Fruit fly (Drosophila melanogaster): ENCODE results near the gene Con.

DNA sequence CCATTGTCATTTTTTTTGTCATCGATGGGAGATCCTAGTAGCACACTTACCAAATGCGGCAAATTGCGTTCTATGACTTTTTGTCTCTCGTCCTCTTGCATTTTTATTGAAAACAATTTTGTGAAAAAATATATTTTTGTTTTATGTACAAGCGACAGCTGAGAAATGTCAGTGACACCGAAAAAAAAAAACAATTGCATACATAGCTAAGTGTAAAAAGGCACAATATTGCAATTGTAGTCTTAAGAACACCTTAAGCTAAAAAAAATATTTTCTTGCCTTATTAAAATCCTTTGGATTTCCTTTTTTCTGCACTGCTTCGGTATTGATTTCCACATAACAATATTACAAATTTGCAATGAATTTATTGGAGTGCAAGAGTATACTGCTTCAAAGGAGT, 82.1 kb downstream of the Con start, which contains the start of gene t-Grip128:
- TF ChIP-seq CG6254 (GFP tag; optimal IDR thresholded peaks at IDR 0.05): no peak
- no peak for TF ChIP-seq sd (tag; optimal IDR thresholded peaks at IDR 0.05)
- TF ChIP-seq gcm (GFP tag; optimal IDR thresholded peaks at IDR 0.05): no peak
- no peak for TF ChIP-seq CG6854 (GFP tag; optimal IDR thresholded peaks at IDR 0.05)
- TF ChIP-seq NFAT (GFP tag; IDR thresholded peaks at IDR 0.05): no peak

All from whole organism, embryonic.